Worm (Caenorhabditis elegans) whole organism, L3 larva: ENCODE data around the gene dpy-30.

ENCODE experiments used
- R02D3.7 ChIP-seq: fragments of 150-350 bp; optimal IDR thresholded peaks from 2 replicates; lab custom pipeline; 2014; ENCODE audit warnings: missing biosample characterization, missing genetic modification characterization
- ZK546.5 ChIP-seq: sonication (generic microtip); optimal IDR thresholded peaks from 2 replicates; lab custom pipeline; 2017; ENCODE audit warnings: missing biosample characterization, missing genetic modification characterization
- ama-1 ChIP-seq: fragments of 150-350 bp; optimal IDR thresholded peaks from 2 replicates; lab custom pipeline; 2018
- ceh-82 ChIP-seq: fragments of 150-350 bp; optimal IDR thresholded peaks from 2 replicates; lab custom pipeline; 2014; ENCODE audit warnings: missing biosample characterization, missing genetic modification characterization
- ceh-9 ChIP-seq: sonication (generic microtip); optimal IDR thresholded peaks from 2 replicates; lab custom pipeline; 2018; ENCODE audit warnings: missing biosample characterization, missing genetic modification characterization
- daf-12 ChIP-seq: fragments of 150-350 bp; optimal IDR thresholded peaks from 2 replicates; lab custom pipeline; 2014; ENCODE audit warnings: missing biosample characterization, missing genetic modification reagents, missing genetic modification characterization
- egl-27 ChIP-seq: sonication (generic microtip); optimal IDR thresholded peaks from 4 replicates; lab custom pipeline; 2017; ENCODE audit warnings: missing biosample characterization, missing genetic modification reagents, missing genetic modification characterization
- egl-5 ChIP-seq: fragments of 150-350 bp; optimal IDR thresholded peaks from 2 replicates; lab custom pipeline; 2017; ENCODE audit warnings: missing biosample characterization, missing genetic modification reagents, missing genetic modification characterization, inconsistent platforms
- elt-3 ChIP-seq, 3 experiments: fragments of 150-350 bp in 1 of 3; sonication (generic microtip) in 2 of 3; optimal IDR thresholded peaks; 2 replicates in 2 of 3; 4 replicates in 1 of 3; lab custom pipeline; 2014 to 2017; ENCODE audit warnings: missing biosample characterization in 3 of 3, missing genetic modification characterization in 3 of 3
- eor-1 ChIP-seq, 2 experiments: fragments of 150-350 bp; optimal IDR thresholded peaks; 2 replicates each; lab custom pipeline; 2014 to 2018; ENCODE audit warnings: missing biosample characterization in 2 of 2, missing genetic modification characterization in 2 of 2
- fkh-10 ChIP-seq: sonication (generic microtip); optimal IDR thresholded peaks from 2 replicates; lab custom pipeline; 2017; ENCODE audit warnings: missing biosample characterization, missing genetic modification reagents, missing genetic modification characterization
- fkh-2 ChIP-seq: fragments of 150-350 bp; optimal IDR thresholded peaks from 2 replicates; lab custom pipeline; 2014; ENCODE audit warnings: missing biosample characterization, missing genetic modification reagents, missing genetic modification characterization
- lin-15B ChIP-seq: fragments of 150-350 bp; optimal IDR thresholded peaks from 2 replicates; lab custom pipeline; 2014; ENCODE audit warnings: missing biosample characterization, missing genetic modification characterization
- lin-39 ChIP-seq: fragments of 150-350 bp; optimal IDR thresholded peaks from 2 replicates; lab custom pipeline; 2018; ENCODE audit warnings: missing biosample characterization, missing genetic modification reagents, missing genetic modification characterization
- mml-1 ChIP-seq: fragments of 150-350 bp; sonication (generic microtip); optimal IDR thresholded peaks from 3 replicates; lab custom pipeline; 2014; ENCODE audit warnings: missing biosample characterization, missing genetic modification characterization
- nfya-1 ChIP-seq: sonication (generic microtip); optimal IDR thresholded peaks from 2 replicates; lab custom pipeline; 2017; ENCODE audit warnings: missing genetic modification characterization, mild to moderate bottlenecking, missing compliant biosample characterization, antibody characterized with exemption, moderate library complexity; ENCODE audit not compliant: insufficient read depth
- nhr-23 ChIP-seq: fragments of 150-350 bp; optimal IDR thresholded peaks from 2 replicates; lab custom pipeline; 2014; ENCODE audit warnings: missing biosample characterization, missing genetic modification reagents, missing genetic modification characterization
- nhr-28 ChIP-seq: fragments of 150-350 bp; optimal IDR thresholded peaks from 2 replicates; lab custom pipeline; 2014; ENCODE audit warnings: missing biosample characterization, missing genetic modification characterization
- nhr-43 ChIP-seq: sonication (generic microtip); optimal IDR thresholded peaks from 2 replicates; lab custom pipeline; 2016; ENCODE audit warnings: mild to moderate bottlenecking, missing genetic modification characterization, missing compliant biosample characterization; ENCODE audit not compliant: poor library complexity, severe bottlenecking
- nhr-67 ChIP-seq: fragments of 150-350 bp; optimal IDR thresholded peaks from 2 replicates; lab custom pipeline; 2014; ENCODE audit warnings: missing biosample characterization, missing genetic modification characterization
- nhr-77 ChIP-seq: fragments of 150-350 bp; optimal IDR thresholded peaks from 2 replicates; lab custom pipeline; 2014; ENCODE audit warnings: missing biosample characterization, missing genetic modification characterization
- pha-4 ChIP-seq: fragments of 150-350 bp; optimal IDR thresholded peaks from 2 replicates; lab custom pipeline; 2014; ENCODE audit warnings: missing biosample characterization, missing genetic modification reagents, missing genetic modification characterization
- sea-2 ChIP-seq: fragments of 150-350 bp; sonication (generic microtip); optimal IDR thresholded peaks from 4 replicates; lab custom pipeline; 2014; ENCODE audit warnings: missing biosample characterization, missing genetic modification reagents, missing genetic modification characterization
- snpc-4 ChIP-seq: fragments of 150-350 bp; optimal IDR thresholded peaks from 2 replicates; lab custom pipeline; 2014; ENCODE audit warnings: missing biosample characterization, missing genetic modification characterization
- tbx-2 ChIP-seq: sonication (generic microtip); optimal IDR thresholded peaks from 2 replicates; lab custom pipeline; 2016; ENCODE audit warnings: mild to moderate bottlenecking, missing genetic modification characterization, missing compliant biosample characterization
- unc-39 ChIP-seq: sonication (generic microtip); optimal IDR thresholded peaks from 4 replicates; lab custom pipeline; 2017; ENCODE audit warnings: missing biosample characterization, missing genetic modification characterization
- unc-62 ChIP-seq: fragments of 150-350 bp; sonication (generic microtip); optimal IDR thresholded peaks from 4 replicates; lab custom pipeline; 2014; ENCODE audit warnings: missing biosample characterization, missing genetic modification reagents, missing genetic modification characterization
- zag-1 ChIP-seq: fragments of 150-350 bp; optimal IDR thresholded peaks from 2 replicates; lab custom pipeline; 2014; ENCODE audit warnings: missing biosample characterization, missing genetic modification characterization
- ztf-11 ChIP-seq: fragments of 150-350 bp; optimal IDR thresholded peaks from 2 replicates; lab custom pipeline; 2014; ENCODE audit warnings: missing biosample characterization, missing genetic modification characterization
- ztf-4 ChIP-seq: fragments of 150-350 bp; optimal IDR thresholded peaks from 2 replicates; lab custom pipeline; 2014; ENCODE audit warnings: missing biosample characterization, missing genetic modification characterization

Gene dpy-30

DNA sequence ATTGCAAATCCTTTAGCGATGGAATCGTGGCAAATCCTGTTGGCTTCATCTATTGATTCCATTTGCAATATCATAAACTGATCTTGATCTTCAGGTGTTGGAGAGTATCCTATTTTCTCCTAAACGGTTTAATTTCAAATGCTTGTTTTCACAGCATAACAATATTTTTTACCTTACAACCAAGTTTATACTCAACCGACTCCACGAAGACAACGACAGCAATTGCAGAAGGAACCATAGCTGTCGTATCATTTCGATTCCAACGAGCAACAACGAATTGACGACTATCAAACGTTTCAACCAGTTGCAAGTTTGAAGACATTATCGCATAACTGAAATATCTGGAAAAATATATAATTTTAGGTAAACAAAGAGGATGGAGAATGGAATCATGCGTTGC is 7.5 kb upstream of the dpy-30 start, which contains the start of gene usip-1:
Gene usip-1 (minus strand): TSS at position 341 of the 400 bp plus-strand sequence.
- TF ChIP-seq lin-15B (tag; lab: Kevin White, UChicago): no peak
- TF ChIP-seq unc-62 (GFP tag; lab: Kevin White, UChicago): no peak
- TF ChIP-seq fkh-2 (tag; lab: Kevin White, UChicago): no peak
- no peak for TF ChIP-seq unc-39
- no peak for TF ChIP-seq ZK546.5 (tag; lab: Kevin White, UChicago)
- TF ChIP-seq lin-39 (tag; lab: Kevin White, UChicago): no peak
- no peak for TF ChIP-seq nhr-77 (tag; lab: Kevin White, UChicago)
- TF ChIP-seq ztf-4 (tag; lab: Kevin White, UChicago): no peak
- TF ChIP-seq ceh-82 (tag; lab: Kevin White, UChicago): no peak
- no peak for TF ChIP-seq nhr-67 (tag; lab: Kevin White, UChicago)
- no peak for TF ChIP-seq eor-1 (tag; optimal IDR thresholded peaks at IDR 0.05; lab: Kevin White, UChicago)
- TF ChIP-seq daf-12: no peak
- no peak for TF ChIP-seq sea-2
- no peak for TF ChIP-seq mml-1 (tag; lab: Kevin White, UChicago)

DNA sequence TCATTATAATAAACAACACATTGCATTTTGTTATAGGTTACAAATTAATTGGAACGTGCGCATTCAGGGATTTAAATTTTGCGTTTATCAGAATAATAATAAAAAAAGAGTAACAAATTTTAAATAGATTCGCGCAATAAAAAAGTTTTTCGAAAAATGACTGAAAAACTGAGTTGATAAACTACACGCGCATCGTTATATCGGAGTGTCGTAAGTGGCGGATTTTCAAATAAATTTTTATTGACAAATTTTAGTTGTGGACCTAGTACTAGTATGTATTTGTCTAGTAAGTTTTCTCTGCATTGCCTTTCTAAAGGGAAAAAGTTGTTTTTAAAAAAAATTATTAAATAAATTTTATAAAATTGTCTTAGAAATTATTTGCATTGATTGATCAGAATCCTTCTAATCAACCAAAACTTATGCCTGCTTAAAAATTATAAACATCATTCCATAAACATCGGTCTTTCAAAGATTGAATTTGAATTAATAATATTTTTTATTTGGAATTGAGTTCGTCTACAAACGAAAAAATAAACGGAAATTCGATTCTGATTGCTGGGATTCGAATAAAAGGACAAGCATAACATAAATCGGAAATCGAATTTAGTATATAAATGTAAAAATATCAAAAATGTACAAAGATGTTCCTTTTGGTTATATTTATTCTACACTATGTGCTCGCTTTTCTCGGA is 6.9 kb upstream of the dpy-30 start, which contains the start of gene srd-4:
Gene srd-4 (plus strand): TSS at position 642 of the 692 bp plus-strand sequence.
- TF ChIP-seq unc-62 (GFP tag; lab: Kevin White, UChicago) (no peak), ztf-11 (no peak), tbx-2 (tag; lab: Kevin White, UChicago) (no peak), mml-1 (tag; lab: Kevin White, UChicago) (no peak), nhr-67 (tag; lab: Kevin White, UChicago) (no peak), lin-15B (tag; lab: Kevin White, UChicago) (peak; percentile 4), nhr-23 (tag; lab: Kevin White, UChicago) (peak; percentile 0)

DNA sequence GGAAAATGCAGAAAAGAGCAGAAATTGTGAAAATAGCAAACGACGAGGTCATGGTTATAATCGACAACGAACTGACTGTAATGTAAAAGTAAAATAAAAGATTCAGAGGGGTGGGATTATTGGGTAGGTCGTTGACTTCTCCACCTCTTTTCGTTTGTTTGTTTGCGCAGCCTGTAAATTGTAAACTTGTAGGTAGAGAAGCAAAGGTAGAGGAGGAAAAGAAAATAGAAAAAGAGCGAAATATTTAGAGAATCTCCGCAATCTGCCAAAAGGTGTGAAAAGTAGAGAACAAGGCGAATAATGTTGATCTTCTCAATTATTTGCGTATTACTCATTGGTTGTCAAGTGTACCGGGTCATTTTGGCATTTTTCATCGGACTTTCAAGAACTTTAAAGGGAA is 4.0 kb upstream of the dpy-30 start, which contains the start of gene ZK863.8:
Gene ZK863.8 (minus strand): TSS at position 173 of the 400 bp plus-strand sequence.
- TF ChIP-seq R02D3.7 (tag; lab: Kevin White, UChicago): no peak
- no peak for TF ChIP-seq unc-39
- no peak for TF ChIP-seq eor-1 (tag; optimal IDR thresholded peaks at IDR 0.05; lab: Kevin White, UChicago)
- no peak for TF ChIP-seq elt-3 (tag; optimal IDR thresholded peaks at IDR 0.05; lab: Kevin White, UChicago)
- no peak for TF ChIP-seq nhr-77 (tag; lab: Kevin White, UChicago)
- peak; percentile 91 for TF ChIP-seq pha-4 (tag; lab: Kevin White, UChicago)
- no peak for TF ChIP-seq zag-1 (tag; lab: Kevin White, UChicago)
- no peak for TF ChIP-seq nhr-28 (tag; lab: Kevin White, UChicago)
- no peak for TF ChIP-seq egl-27 (tag; lab: Kevin White, UChicago)

DNA sequence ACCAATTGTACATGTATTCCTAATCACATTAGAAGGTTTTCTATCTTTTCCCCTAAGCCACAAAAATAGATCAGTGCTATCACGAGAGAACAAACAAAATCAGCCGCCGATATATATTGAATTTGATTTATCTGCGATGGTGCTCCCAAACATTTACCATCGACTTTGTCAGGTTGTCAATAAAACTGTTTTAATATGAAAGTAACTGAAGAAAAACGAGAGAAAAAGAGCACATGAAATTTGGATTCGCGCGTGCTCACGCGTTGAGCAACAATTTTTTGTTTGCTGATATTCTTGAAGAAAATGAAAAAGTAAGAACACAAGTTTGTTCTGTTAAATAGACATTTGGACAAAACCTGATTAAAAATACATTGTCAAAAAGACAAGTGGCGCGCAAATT is 2.5 kb upstream of the dpy-30 start:
- TF ChIP-seq snpc-4 (tag; lab: Kevin White, UChicago): no peak
- TF ChIP-seq pha-4 (tag; lab: Kevin White, UChicago): peak; percentile 76

DNA sequence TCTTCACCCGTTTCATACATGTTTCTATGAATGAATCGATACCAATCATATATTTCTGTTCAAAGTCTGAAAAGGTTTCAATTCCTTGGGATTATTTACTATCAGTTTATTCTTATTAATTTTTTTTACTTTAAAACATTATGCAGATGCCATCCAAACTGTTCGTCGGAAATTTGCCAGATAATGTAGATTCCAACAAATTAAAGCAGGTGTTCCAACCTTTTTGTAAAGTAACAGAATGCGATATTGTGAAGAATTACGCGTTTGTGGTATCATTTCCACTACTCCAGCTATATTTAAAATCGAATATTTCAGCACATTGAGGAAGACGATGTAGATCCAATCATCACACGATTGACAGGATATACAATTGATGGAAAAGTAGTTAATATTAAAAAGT is 810 bp downstream of the dpy-30 start, which contains the start of gene rnp-1:
Gene rnp-1 (plus strand): TSS at position 145 of the 400 bp plus-strand sequence.
- TF ChIP-seq nfya-1 (tag; lab: Kevin White, UChicago) (no peak), egl-5 (tag; lab: Kevin White, UChicago) (no peak), lin-39 (tag; lab: Kevin White, UChicago) (no peak), ztf-4 (tag; lab: Kevin White, UChicago) (no peak), lin-15B (tag; lab: Kevin White, UChicago) (no peak), unc-62 (GFP tag; lab: Kevin White, UChicago) (no peak), pha-4 (tag; lab: Kevin White, UChicago) (peak; percentile 10), nhr-43 (tag; lab: Kevin White, UChicago) (no peak), ama-1 (lab: Kevin White, UChicago) (peak; percentile 35), fkh-10 (GFP tag; lab: Kevin White, UChicago) (no peak), ceh-9 (tag; lab: Kevin White, UChicago) (no peak), ZK546.5 (tag; lab: Kevin White, UChicago) (no peak), sea-2 (no peak), nhr-67 (tag; lab: Kevin White, UChicago) (no peak), nhr-28 (tag; lab: Kevin White, UChicago) (no peak)
- TF ChIP-seq, all 47 proteins: peak for 2
